Worm (Caenorhabditis elegans): ENCODE measurements around the gene R12B2.13.

DNA sequence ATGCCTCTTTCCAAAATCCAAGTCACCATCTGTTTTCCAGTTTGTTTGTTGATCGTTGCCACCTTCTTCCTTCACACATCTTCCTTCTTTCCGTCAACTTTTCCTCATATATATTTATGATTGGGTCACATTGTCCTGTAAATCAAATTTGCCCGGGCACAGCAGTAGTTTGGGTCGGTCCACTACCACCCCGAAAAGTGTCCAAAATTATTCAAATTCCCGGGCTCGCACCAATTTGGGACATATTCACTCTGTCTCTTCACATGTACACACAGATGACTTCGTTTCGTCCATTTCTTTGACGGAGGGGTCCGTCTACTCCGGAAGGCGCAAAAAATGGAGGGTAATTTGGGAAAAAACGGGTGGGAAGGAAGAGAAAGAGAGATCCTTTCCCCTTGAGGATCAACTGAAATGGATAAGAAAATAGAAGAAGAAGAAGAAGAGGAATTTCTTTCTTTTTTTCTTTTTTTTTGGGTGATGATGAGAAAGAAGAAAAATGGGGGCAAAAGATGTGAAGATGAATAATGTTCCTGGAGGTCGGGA lies 6.3 kb downstream of the R12B2.13 start:
- TF ChIP-seq sox-4 (tag; optimal IDR thresholded peaks at IDR 0.05) (no peak), hlh-8 (tag; optimal IDR thresholded peaks at IDR 0.05) (no peak), C38D4.7 (GFP tag; optimal IDR thresholded peaks at IDR 0.05) (no peak), rnt-1 (tag; optimal IDR thresholded peaks at IDR 0.05) (no peak), pha-2 (tag; optimal IDR thresholded peaks at IDR 0.05) (no peak), fkh-10 (GFP tag; optimal IDR thresholded peaks at IDR 0.05) (no peak), ama-1 (optimal IDR thresholded peaks at IDR 0.05) (no peak), T23F11.4 (GFP tag; optimal IDR thresholded peaks at IDR 0.05) (no peak), elt-2 (tag; optimal IDR thresholded peaks at IDR 0.05) (no peak), K02D7.2 (tag; optimal IDR thresholded peaks at IDR 0.05) (no peak), tbx-2 (tag; optimal IDR thresholded peaks at IDR 0.05) (no peak)

Data from whole organism, late embryonic.